Fruit fly (Drosophila melanogaster) whole organism, embryonic: Measurements from ENCODE around the gene CG45061.
A peak's percentile ranks its signal among the peaks of the same experiment; 100 is the strongest.

ENCODE experiments used
- Asciz ChIP-seq: fragments of 200-800 bp; sonication (Bioruptor generic); optimal IDR thresholded peaks from 2 replicates; lab custom pipeline; 2017; ENCODE audit warnings: missing biosample characterization, mild to moderate bottlenecking, missing genetic modification characterization, missing genetic modification reagents
- CG10209 ChIP-seq: fragments of 200-800 bp; sonication (Bioruptor generic); optimal IDR thresholded peaks from 3 replicates; lab custom pipeline; 2017; ENCODE audit warnings: missing biosample characterization, mild to moderate bottlenecking, missing genetic modification characterization, missing genetic modification reagents
- CG10267 ChIP-seq: fragments of 200-800 bp; sonication (Bioruptor generic); optimal IDR thresholded peaks from 2 replicates; lab custom pipeline; 2018; ENCODE audit warnings: missing biosample characterization, mild to moderate bottlenecking, missing genetic modification characterization, moderate library complexity
- CG10462 ChIP-seq: fragments of 200-800 bp; sonication (Bioruptor generic); optimal IDR thresholded peaks from 2 replicates; lab custom pipeline; 2016; ENCODE audit warnings: missing biosample characterization, missing genetic modification characterization
- CG10565 ChIP-seq: fragments of 200-800 bp; sonication (Bioruptor generic); optimal IDR thresholded peaks from 3 replicates; lab custom pipeline; 2016; ENCODE audit warnings: missing biosample characterization, mild to moderate bottlenecking, missing genetic modification characterization
- CG12391 ChIP-seq: fragments of 200-800 bp; sonication (Bioruptor generic); optimal IDR thresholded peaks from 3 replicates; lab custom pipeline; 2018; ENCODE audit warnings: missing biosample characterization, mild to moderate bottlenecking, missing genetic modification characterization, moderate library complexity
- CG13624 ChIP-seq: fragments of 200-800 bp; sonication (Bioruptor generic); optimal IDR thresholded peaks from 2 replicates; lab custom pipeline; 2016; ENCODE audit warnings: missing biosample characterization, missing genetic modification characterization
- CG13775 ChIP-seq: fragments of 200-800 bp; sonication (Bioruptor generic); optimal IDR thresholded peaks from 3 replicates; lab custom pipeline; 2017; ENCODE audit warnings: missing biosample characterization, mild to moderate bottlenecking, missing genetic modification characterization
- CG18262 ChIP-seq: fragments of 200-800 bp; optimal IDR thresholded peaks from 3 replicates; lab custom pipeline; 2019; ENCODE audit warnings: missing biosample characterization, mild to moderate bottlenecking, missing genetic modification characterization, moderate library complexity
- CG18764 ChIP-seq: fragments of 200-800 bp; sonication (Bioruptor generic); optimal IDR thresholded peaks from 3 replicates; lab custom pipeline; 2016; ENCODE audit warnings: missing biosample characterization, missing genetic modification characterization
- CG2116 ChIP-seq: fragments of 200-800 bp; sonication (Bioruptor generic); optimal IDR thresholded peaks from 3 replicates; lab custom pipeline; 2018; ENCODE audit warnings: missing biosample characterization, mild to moderate bottlenecking, missing genetic modification characterization
- CG2712 ChIP-seq: fragments of 200-800 bp; optimal IDR thresholded peaks from 3 replicates; lab custom pipeline; 2019; ENCODE audit warnings: missing biosample characterization, mild to moderate bottlenecking, missing genetic modification characterization, moderate library complexity
- CG3065 ChIP-seq: fragments of 200-800 bp; sonication (Bioruptor generic); optimal IDR thresholded peaks from 2 replicates; lab custom pipeline; 2016; ENCODE audit warnings: missing biosample characterization, missing genetic modification characterization
- CG31441 ChIP-seq: fragments of 200-800 bp; sonication (Bioruptor generic); IDR thresholded peaks from 2 replicates; pipeline ENCODE4 v1.3.6; 2022; ENCODE audit warnings: missing biosample characterization, missing genetic modification characterization
- CG7786 ChIP-seq: fragments of 200-800 bp; sonication (Bioruptor generic); optimal IDR thresholded peaks from 2 replicates; lab custom pipeline; 2016; ENCODE audit warnings: missing biosample characterization, missing genetic modification characterization
- CG8359 ChIP-seq: fragments of 200-800 bp; sonication (Bioruptor generic); optimal IDR thresholded peaks from 2 replicates; lab custom pipeline; 2017; ENCODE audit warnings: missing biosample characterization, mild to moderate bottlenecking, missing genetic modification characterization, borderline replicate concordance
- CG8765 ChIP-seq: fragments of 200-800 bp; sonication (Bioruptor generic); IDR thresholded peaks from 2 replicates; pipeline ENCODE4 v1.3.6; 2022; ENCODE audit warnings: missing biosample characterization, missing genetic modification characterization
- CG9727 ChIP-seq: fragments of 200-800 bp; sonication (Bioruptor generic); optimal IDR thresholded peaks from 3 replicates; lab custom pipeline; 2017; ENCODE audit warnings: missing biosample characterization, mild to moderate bottlenecking, missing genetic modification characterization
- CkIIα-i1 ChIP-seq: fragments of 200-800 bp; sonication (Bioruptor generic); IDR thresholded peaks from 2 replicates; pipeline ENCODE4 v1.3.6; 2022; ENCODE audit warnings: missing biosample characterization, missing genetic modification characterization
- Dip3 ChIP-seq: fragments of 200-800 bp; sonication (Bioruptor generic); optimal IDR thresholded peaks from 3 replicates; lab custom pipeline; 2016; ENCODE audit warnings: missing biosample characterization, missing genetic modification characterization
- Hmr ChIP-seq: fragments of 200-800 bp; sonication (Bioruptor generic); optimal IDR thresholded peaks from 3 replicates; lab custom pipeline; 2017; ENCODE audit warnings: mild to moderate bottlenecking, missing biosample characterization, missing genetic modification reagents, missing genetic modification characterization
- Hr78 ChIP-seq, 2 experiments: fragments of 200-800 bp in 1 of 2; fragments of >200 bp in 1 of 2; sonication (Bioruptor generic) in 1 of 2; optimal IDR thresholded peaks; 2 replicates each; lab custom pipeline; 2017 to 2019; ENCODE audit warnings: missing biosample characterization in 2 of 2, missing genetic modification characterization in 2 of 2, mild to moderate bottlenecking in 1 of 2, moderate library complexity in 1 of 2
- Lhr ChIP-seq: fragments of 200-800 bp; sonication (Bioruptor generic); optimal IDR thresholded peaks from 3 replicates; lab custom pipeline; 2017; ENCODE audit warnings: mild to moderate bottlenecking, missing biosample characterization, missing genetic modification reagents, missing genetic modification characterization
- Med ChIP-seq: fragments of 200-800 bp; sonication (Bioruptor generic); peaks from one replicate; lab custom pipeline; 2016; ENCODE audit warnings: missing biosample characterization, missing genetic modification characterization, mild to moderate bottlenecking, inconsistent platforms, moderate library complexity
- Mes4 ChIP-seq: fragments of 200-800 bp; sonication (Bioruptor generic); optimal IDR thresholded peaks from 2 replicates; lab custom pipeline; 2016; ENCODE audit warnings: missing biosample characterization, missing genetic modification characterization
- Neu2 ChIP-seq: fragments of 200-800 bp; sonication (Bioruptor generic); optimal IDR thresholded peaks from 3 replicates; lab custom pipeline; 2016; ENCODE audit warnings: missing biosample characterization, missing genetic modification characterization, borderline replicate concordance
- Nf-YB ChIP-seq: fragments of 200-800 bp; sonication (Bioruptor generic); optimal IDR thresholded peaks from 3 replicates; lab custom pipeline; 2019; ENCODE audit warnings: missing biosample characterization, mild to moderate bottlenecking, missing genetic modification characterization, moderate library complexity
- Oli ChIP-seq: fragments of 200-800 bp; sonication (Bioruptor generic); optimal IDR thresholded peaks from 2 replicates; lab custom pipeline; 2018; ENCODE audit warnings: missing biosample characterization, mild to moderate bottlenecking, missing genetic modification characterization, moderate library complexity
- Sox100B ChIP-seq: fragments of 200-800 bp; sonication (Bioruptor generic); optimal IDR thresholded peaks from 3 replicates; lab custom pipeline; 2018; ENCODE audit warnings: missing biosample characterization, mild to moderate bottlenecking, missing genetic modification characterization
- Spps ChIP-seq: fragments of 200-800 bp; sonication (Bioruptor generic); optimal IDR thresholded peaks from 2 replicates; lab custom pipeline; 2018; ENCODE audit warnings: missing biosample characterization, mild to moderate bottlenecking, missing genetic modification characterization
- Tbp ChIP-seq: fragments of >200 bp; optimal IDR thresholded peaks from 2 replicates; lab custom pipeline; 2018; ENCODE audit warnings: missing biosample characterization, missing genetic modification characterization
- Trl ChIP-seq, 3 experiments: fragments of >200 bp in 2 of 3; fragments of 200-800 bp in 1 of 3; sonication (Bioruptor generic) in 1 of 3; optimal IDR thresholded peaks; 2 replicates in 1 of 3; 3 replicates in 2 of 3; lab custom pipeline; 2016 to 2017; ENCODE audit warnings: missing biosample characterization in 1 of 3, missing genetic modification characterization in 1 of 3
- ash1 ChIP-seq: fragments of 200-800 bp; sonication (Bioruptor generic); optimal IDR thresholded peaks from 2 replicates; lab custom pipeline; 2018; ENCODE audit warnings: missing biosample characterization, mild to moderate bottlenecking, missing genetic modification characterization
- chn ChIP-seq: fragments of 200-800 bp; sonication (Bioruptor generic); optimal IDR thresholded peaks from 2 replicates; lab custom pipeline; 2016; ENCODE audit warnings: missing biosample characterization, missing genetic modification characterization
- ci ChIP-seq: fragments of 200-800 bp; sonication (Bioruptor generic); IDR thresholded peaks from 3 replicates; pipeline ENCODE4 v1.3.6; 2022; ENCODE audit warnings: missing biosample characterization, missing genetic modification characterization
- croc ChIP-seq: fragments of 200-800 bp; sonication (Bioruptor generic); conservative IDR thresholded peaks from 3 replicates; pipeline ENCODE4 v1.3.6; 2022; ENCODE audit warnings: missing biosample characterization, missing genetic modification characterization
- gfzf ChIP-seq: fragments of 200-800 bp; sonication (Bioruptor generic); optimal IDR thresholded peaks from 2 replicates; lab custom pipeline; 2016; ENCODE audit warnings: missing biosample characterization, mild to moderate bottlenecking, missing genetic modification characterization, moderate library complexity
- gro ChIP-seq: fragments of 200-800 bp; sonication (Bioruptor generic); optimal IDR thresholded peaks from 2 replicates; lab custom pipeline; 2016; ENCODE audit warnings: missing biosample characterization, missing genetic modification characterization
- hbn ChIP-seq: fragments of 200-800 bp; sonication (Bioruptor generic); IDR thresholded peaks from 2 replicates; pipeline ENCODE4 v1.3.6; 2022; ENCODE audit warnings: missing biosample characterization, missing genetic modification characterization; ENCODE audit not compliant: partially characterized antibody
- hkb ChIP-seq, 2 experiments: fragments of 200-800 bp in 1 of 2; fragments of >200 bp in 1 of 2; sonication (Bioruptor generic) in 1 of 2; IDR thresholded peaks in 1 of 2; optimal IDR thresholded peaks in 1 of 2; 2 replicates each; pipeline versions ENCODE4 v1.3.6 to Lab custom; 2017 to 2022; ENCODE audit warnings: missing biosample characterization in 1 of 2, missing genetic modification characterization in 1 of 2
- kah ChIP-seq: fragments of 200-800 bp; sonication (Bioruptor generic); optimal IDR thresholded peaks from 2 replicates; lab custom pipeline; 2018; ENCODE audit warnings: missing biosample characterization, mild to moderate bottlenecking, missing genetic modification characterization
- lbe ChIP-seq: fragments of 200-800 bp; sonication (Bioruptor generic); optimal IDR thresholded peaks from 2 replicates; lab custom pipeline; 2016; ENCODE audit warnings: missing biosample characterization, mild to moderate bottlenecking, missing genetic modification characterization
- nerfin-1 ChIP-seq: fragments of 200-800 bp; sonication (Bioruptor generic); optimal IDR thresholded peaks from 3 replicates; lab custom pipeline; 2019; ENCODE audit warnings: missing biosample characterization, mild to moderate bottlenecking, missing genetic modification characterization, moderate library complexity
- oc ChIP-seq: fragments of 200-800 bp; sonication (Bioruptor generic); optimal IDR thresholded peaks from 2 replicates; lab custom pipeline; 2018; ENCODE audit warnings: missing biosample characterization, mild to moderate bottlenecking, missing genetic modification characterization, moderate library complexity
- otp ChIP-seq: fragments of 200-800 bp; sonication (Bioruptor generic); IDR thresholded peaks from 3 replicates; pipeline ENCODE4, ENCODE4 v1.3.6; 2022; ENCODE audit warnings: missing biosample characterization, missing genetic modification characterization
- pan ChIP-seq, 4 experiments: fragments of >200 bp in 3 of 4; fragments of 200-800 bp in 1 of 4; sonication (Bioruptor generic) in 1 of 4; optimal IDR thresholded peaks in 3 of 4; IDR thresholded peaks in 1 of 4; 2 replicates each; pipeline versions ENCODE4 v1.3.6 to Lab custom; 2017 to 2022; ENCODE audit warnings: missing biosample characterization in 2 of 4, missing genetic modification characterization in 2 of 4, mixed read lengths in 1 of 4
- seq ChIP-seq: fragments of 200-800 bp; sonication (Bioruptor generic); IDR thresholded peaks from 2 replicates; pipeline ENCODE4 v1.3.6; 2022; ENCODE audit warnings: missing biosample characterization, missing genetic modification characterization
- ssp ChIP-seq: fragments of 200-800 bp; sonication (Bioruptor generic); IDR thresholded peaks from 2 replicates; pipeline ENCODE4 v1.3.6; 2022; ENCODE audit warnings: missing biosample characterization, missing genetic modification characterization
- zf30C ChIP-seq: fragments of 200-800 bp; sonication (Bioruptor generic); optimal IDR thresholded peaks from 3 replicates; lab custom pipeline; 2018; ENCODE audit warnings: missing biosample characterization, mild to moderate bottlenecking, missing genetic modification characterization

Gene CG45061

dm6 chrX:9911751-9912150 is 40.2 kb upstream of the CG45061 start (continued):
- TF ChIP-seq CG10565 (no peak), CG8765 (no peak), CG13775 (no peak), kah (GFP tag; lab: Kevin White, UChicago) (no peak), ssp (GFP tag; lab: Robert Waterston, UW) (peak; percentile 34; the same call in 1 of the 2 replicates), Hmr (GFP tag; lab: Kevin White, UChicago) (no peak), Trl (optimal IDR thresholded peaks at IDR 0.05; lab: Kevin White, UChicago) (no peak), Trl (GFP tag; optimal IDR thresholded peaks at IDR 0.05; lab: Kevin White, UChicago) (no peak), Lhr (GFP tag; lab: Kevin White, UChicago) (no peak), CG3065 (GFP tag; lab: Kevin White, UChicago) (no peak), Hr78 (GFP tag; optimal IDR thresholded peaks at IDR 0.05; lab: Kevin White, UChicago) (peak in 1 of 2 experiments; percentile 64), seq (no peak), Sox100B (peak; percentile 24), hkb (optimal IDR thresholded peaks at IDR 0.05; lab: Kevin White, UChicago) (no peak), hkb (GFP tag; IDR thresholded peaks at IDR 0.05; lab: Robert Waterston, UW) (peak; percentile 37; the same call in 1 of the 2 replicates), Asciz (no peak), CG10462 (GFP tag; lab: Kevin White, UChicago) (no peak), CG18764 (GFP tag; lab: Kevin White, UChicago) (no peak), CG13624 (GFP tag; lab: Kevin White, UChicago) (no peak), CG18262 (tag; lab: Kevin White, UChicago) (peak; percentile 20), Mes4 (GFP tag; lab: Kevin White, UChicago) (no peak), CG10267 (tag; lab: Kevin White, UChicago) (peak; percentile 8), CG31441 (GFP tag; lab: Robert Waterston, UW) (peak; percentile 27; the same call in 1 of the 2 replicates), Neu2 (GFP tag; lab: Kevin White, UChicago) (no peak), CG9727 (GFP tag; lab: Kevin White, UChicago) (no peak), Nf-YB (no peak), oc (tag; lab: Kevin White, UChicago) (peak; percentile 13), CG2712 (peak; percentile 39), CG8359 (GFP tag; lab: Kevin White, UChicago) (no peak), gro (no peak), zf30C (GFP tag; lab: Kevin White, UChicago) (no peak), ash1 (GFP tag; lab: Kevin White, UChicago) (no peak), croc (GFP tag; lab: Robert Waterston, UW) (peak; percentile 25; the same call in 1 of the 3 replicates), Dip3 (GFP tag; lab: Kevin White, UChicago) (no peak), CG2116 (GFP tag; lab: Kevin White, UChicago) (no peak), hbn (GFP tag; lab: Robert Waterston, UW) (no peak), nerfin-1 (peak; percentile 8), CG12391 (tag; lab: Kevin White, UChicago) (peak; percentile 8), CkIIα-i1 (no peak), CG7786 (GFP tag; lab: Kevin White, UChicago) (no peak), Spps (no peak), CG10209 (GFP tag; lab: Kevin White, UChicago) (no peak), ci (GFP tag; lab: Robert Waterston, UW) (peak; percentile 70; the same call in 2 of the 3 replicates), otp (GFP tag; lab: Robert Waterston, UW) (no peak), lbe (no peak), gfzf (no peak), pan (optimal IDR thresholded peaks at IDR 0.05; lab: Kevin White, UChicago) (no peak), pan (GFP tag; optimal IDR thresholded peaks at IDR 0.05 in 1 of 2, IDR thresholded peaks at IDR 0.05 in 1 of 2) (no peak), chn (GFP tag; lab: Kevin White, UChicago) (no peak), Tbp (GFP tag; lab: Kevin White, UChicago) (no peak), Med (GFP tag; lab: Kevin White, UChicago) (peak; percentile 41), Oli (tag; lab: Kevin White, UChicago) (peak; percentile 21)
